Worm (Caenorhabditis elegans) whole organism, early embryonic: ENCODE measurements around the gene ZK418.10.
A peak's percentile ranks its signal among the peaks of the same experiment; 100 is the strongest.

Experiments
- B0310.2 ChIP-seq: sonication (generic microtip); optimal IDR thresholded peaks from 2 replicates; lab custom pipeline; 2016; ENCODE audit warnings: mild to moderate bottlenecking, missing genetic modification characterization, missing compliant biosample characterization
- F13C5.2 ChIP-seq: sonication (generic microtip); optimal IDR thresholded peaks from 2 replicates; lab custom pipeline; 2017; ENCODE audit warnings: mild to moderate bottlenecking, missing genetic modification characterization, inconsistent platforms, missing compliant biosample characterization
- aly-1 ChIP-seq: sonication (generic microtip); optimal IDR thresholded peaks from 2 replicates; lab custom pipeline; 2016; ENCODE audit warnings: missing genetic modification characterization, missing compliant biosample characterization
- ama-1 ChIP-seq: fragments of 150-350 bp; optimal IDR thresholded peaks from 2 replicates; lab custom pipeline; 2014
- ceh-13 ChIP-seq: fragments of 200-800 bp; sonication (Bioruptor generic); optimal IDR thresholded peaks from 2 replicates; lab custom pipeline; 2018; ENCODE audit warnings: mild to moderate bottlenecking, missing genetic modification characterization, missing compliant biosample characterization
- ceh-36 ChIP-seq: sonication (generic microtip); optimal IDR thresholded peaks from 2 replicates; lab custom pipeline; 2016; ENCODE audit warnings: missing genetic modification characterization, inconsistent platforms, missing compliant biosample characterization
- ets-7 ChIP-seq: sonication (generic microtip); optimal IDR thresholded peaks from 2 replicates; lab custom pipeline; 2016; ENCODE audit warnings: missing genotype, missing genetic modification characterization, missing compliant biosample characterization
- flt-1 ChIP-seq: fragments of 200-800 bp; sonication (Bioruptor generic); IDR thresholded peaks from 2 replicates; pipeline ENCODE4 v1.3.6; 2022; ENCODE audit warnings: missing genetic modification characterization, missing compliant biosample characterization
- hmbx-1 ChIP-seq: sonication (generic microtip); optimal IDR thresholded peaks from 2 replicates; lab custom pipeline; 2016; ENCODE audit warnings: mild to moderate bottlenecking, missing genetic modification characterization, missing compliant biosample characterization
- hmg-4 ChIP-seq: fragments of 200-800 bp; sonication (Bioruptor generic); optimal IDR thresholded peaks from 2 replicates; lab custom pipeline; 2018; ENCODE audit warnings: mild to moderate bottlenecking, missing genetic modification characterization, missing compliant biosample characterization
- hnd-1 ChIP-seq: sonication (generic microtip); optimal IDR thresholded peaks from 2 replicates; lab custom pipeline; 2016; ENCODE audit warnings: missing genetic modification characterization, missing compliant biosample characterization
- pes-1 ChIP-seq: fragments of 200-800 bp; sonication (Bioruptor generic); IDR thresholded peaks from 2 replicates; pipeline ENCODE4 v1.3.6; 2022; ENCODE audit warnings: missing genetic modification reagents, missing genetic modification characterization, missing compliant biosample characterization
- scrt-1 ChIP-seq: fragments of 200-800 bp; sonication (Bioruptor generic); IDR thresholded peaks from 2 replicates; pipeline ENCODE4 v1.3.6; 2022; ENCODE audit warnings: missing genetic modification characterization, missing compliant biosample characterization
- sea-1 ChIP-seq: fragments of 200-800 bp; sonication (Bioruptor generic); conservative IDR thresholded peaks from 2 replicates; pipeline ENCODE4 v1.3.6; 2022; ENCODE audit warnings: missing genetic modification characterization, missing compliant biosample characterization
- tbx-11 ChIP-seq: fragments of 200-800 bp; sonication (Bioruptor generic); IDR thresholded peaks from 2 replicates; pipeline ENCODE4 v1.3.6; 2022; ENCODE audit warnings: missing genetic modification characterization, missing compliant biosample characterization
- tbx-37 ChIP-seq: fragments of 200-800 bp; sonication (Bioruptor generic); conservative IDR thresholded peaks from 2 replicates; pipeline ENCODE4 v1.3.6; 2022; ENCODE audit warnings: missing genetic modification reagents, missing genetic modification characterization, missing compliant biosample characterization
- tra-4 ChIP-seq: sonication (generic microtip); optimal IDR thresholded peaks from 2 replicates; lab custom pipeline; 2017; ENCODE audit warnings: missing genetic modification characterization, missing compliant biosample characterization

The ZK418.10 gene

DNA sequence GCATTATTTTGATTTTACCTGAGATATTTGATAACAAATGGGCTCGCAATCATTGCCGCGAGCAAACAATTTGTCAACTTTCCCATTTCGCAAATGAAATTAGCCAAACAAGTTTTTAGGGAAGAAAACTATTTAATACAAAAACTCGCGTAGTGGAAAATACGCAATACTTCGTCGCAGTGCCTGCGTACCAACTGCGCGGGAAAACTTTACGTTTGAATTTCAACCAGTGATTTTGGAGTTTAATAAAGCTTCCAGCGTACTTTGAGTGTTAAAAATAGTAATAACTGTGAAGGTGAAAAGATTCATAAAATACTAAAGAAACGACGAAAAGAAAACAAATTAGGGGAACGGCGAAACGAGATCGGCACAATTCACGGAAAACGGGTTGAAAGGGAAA is 5.6 kb downstream of the ZK418.10 start, which contains the start of gene tofu-7:
Gene tofu-7 (minus strand): TSS at position 111 of the 400 bp plus-strand sequence.
- TF ChIP-seq hmg-4 (GFP tag; lab: Kevin White, UChicago) (no peak), pes-1 (GFP tag; lab: Robert Waterston, UW) (no peak), ets-7 (tag; lab: Kevin White, UChicago) (no peak), hnd-1 (tag; lab: Kevin White, UChicago) (no peak), scrt-1 (no peak), ceh-13 (GFP tag; lab: Kevin White, UChicago) (no peak), tbx-37 (no peak), F13C5.2 (no peak), aly-1 (tag; lab: Kevin White, UChicago) (no peak), sea-1 (GFP tag; lab: Robert Waterston, UW) (no peak), B0310.2 (tag; lab: Kevin White, UChicago) (no peak), tbx-11 (GFP tag; lab: Robert Waterston, UW) (no peak), tra-4 (tag; lab: Kevin White, UChicago) (no peak), ceh-36 (tag; lab: Kevin White, UChicago) (no peak)

DNA sequence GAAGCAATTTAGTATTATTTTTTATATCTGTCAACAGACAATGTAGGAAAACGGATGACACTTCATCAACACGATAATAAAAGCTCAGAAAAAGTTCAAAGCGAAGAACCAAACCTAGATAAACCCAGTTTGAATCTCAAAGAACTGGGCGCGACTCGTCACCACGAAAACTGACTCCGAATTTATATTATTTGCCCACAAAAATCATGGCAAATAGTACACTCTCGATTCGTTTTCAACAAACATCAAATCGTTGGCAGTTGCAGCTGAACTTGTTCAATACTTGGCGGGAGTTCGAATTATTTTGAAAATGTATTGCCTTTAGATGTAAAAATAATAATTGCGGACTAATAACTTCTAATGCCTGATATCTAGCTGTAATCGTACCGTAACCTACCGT is 7.4 kb downstream of the ZK418.10 start:
- TF ChIP-seq pes-1 (GFP tag; lab: Robert Waterston, UW), result no peak
- no peak for TF ChIP-seq scrt-1
- TF ChIP-seq ceh-13 (GFP tag; lab: Kevin White, UChicago), result no peak
- no peak for TF ChIP-seq tbx-11 (GFP tag; lab: Robert Waterston, UW)
- no peak for TF ChIP-seq hnd-1 (tag; lab: Kevin White, UChicago)
- no peak for TF ChIP-seq hmbx-1 (tag; lab: Kevin White, UChicago)

DNA sequence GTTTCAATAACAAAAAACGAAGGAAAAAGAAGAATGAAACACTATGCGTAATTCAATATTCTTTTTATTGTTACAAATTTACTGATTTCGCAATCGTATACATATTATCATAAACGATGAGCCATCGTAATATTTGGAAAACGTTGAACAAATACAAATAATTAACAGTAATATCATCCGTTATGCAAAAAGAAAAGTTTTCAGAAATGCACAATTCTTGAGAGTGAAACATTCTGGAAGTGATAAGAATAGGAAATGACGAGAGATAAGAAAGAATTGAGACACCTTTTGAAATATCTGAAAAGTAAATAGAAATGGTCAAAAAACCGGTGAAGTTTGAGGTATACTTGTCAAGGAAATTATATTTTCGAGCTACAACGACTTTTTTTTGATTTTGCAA is 9.0 kb downstream of the ZK418.10 start:
- TF ChIP-seq hmg-4 (GFP tag; lab: Kevin White, UChicago) (no peak), pes-1 (GFP tag; lab: Robert Waterston, UW) (no peak)

DNA sequence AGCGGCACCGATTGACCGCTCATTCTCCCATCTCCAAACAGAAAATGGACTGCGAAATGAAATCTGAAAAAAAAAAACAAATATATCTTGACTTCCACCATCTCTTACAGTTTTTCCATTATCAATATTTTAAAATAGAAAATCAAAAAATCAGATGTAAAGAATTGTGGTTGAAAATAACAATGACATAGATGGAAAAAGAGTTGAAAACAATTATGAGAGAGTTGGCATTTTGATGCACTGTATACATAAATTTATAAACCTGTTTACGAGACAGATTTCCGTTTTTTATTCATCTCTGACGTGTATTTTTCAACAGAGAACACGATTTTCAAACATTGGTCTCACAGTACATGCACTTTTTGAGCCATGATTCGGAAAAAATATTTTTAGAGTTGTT is 9.8 kb downstream of the ZK418.10 start, which contains the start of gene ZK418.7:
Gene ZK418.7 (minus strand): TSS at position 101 of the 400 bp plus-strand sequence.
- TF ChIP-seq ceh-36 (tag; lab: Kevin White, UChicago) (no peak), hnd-1 (tag; lab: Kevin White, UChicago) (no peak), hmbx-1 (tag; lab: Kevin White, UChicago) (no peak), B0310.2 (tag; lab: Kevin White, UChicago) (no peak), aly-1 (tag; lab: Kevin White, UChicago) (no peak), ama-1 (no peak), tra-4 (tag; lab: Kevin White, UChicago) (no peak), tbx-11 (GFP tag; lab: Robert Waterston, UW) (no peak), ceh-13 (GFP tag; lab: Kevin White, UChicago) (no peak), tbx-37 (no peak), scrt-1 (no peak), ets-7 (tag; lab: Kevin White, UChicago) (no peak), pes-1 (GFP tag; lab: Robert Waterston, UW) (no peak), flt-1 (GFP tag; lab: Robert Waterston, UW) (no peak)

DNA sequence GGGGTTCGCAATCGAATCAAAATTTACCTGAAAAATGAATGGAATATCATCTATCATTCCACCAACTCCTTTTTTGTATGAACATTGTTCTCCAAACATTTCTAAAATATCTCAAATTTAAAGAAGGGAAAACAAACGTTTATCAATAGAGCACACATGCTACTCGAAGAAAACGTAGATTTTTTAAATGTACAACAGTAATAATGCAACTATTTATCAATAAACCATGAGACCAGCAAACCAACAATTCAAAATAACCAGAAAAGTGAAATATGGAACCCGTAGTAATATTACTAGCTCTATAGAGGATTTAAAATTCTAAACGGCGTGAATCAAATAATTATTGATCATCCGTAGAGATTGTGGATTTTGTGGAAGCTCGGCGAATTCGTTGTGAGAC is 11.8 kb downstream of the ZK418.10 start, which contains the start of gene ZK418.6:
Gene ZK418.6 (minus strand): TSS at position 101 of the 400 bp plus-strand sequence.
- TF ChIP-seq hmg-4 (GFP tag; lab: Kevin White, UChicago) (no peak), hmbx-1 (tag; lab: Kevin White, UChicago) (no peak), ets-7 (tag; lab: Kevin White, UChicago) (no peak), scrt-1 (no peak), pes-1 (GFP tag; lab: Robert Waterston, UW) (no peak), ama-1 (no peak), F13C5.2 (no peak), tra-4 (tag; lab: Kevin White, UChicago) (no peak), ceh-36 (tag; lab: Kevin White, UChicago) (no peak), ceh-13 (GFP tag; lab: Kevin White, UChicago) (no peak), aly-1 (tag; lab: Kevin White, UChicago) (no peak), hnd-1 (tag; lab: Kevin White, UChicago) (no peak), tbx-11 (GFP tag; lab: Robert Waterston, UW) (no peak), flt-1 (GFP tag; lab: Robert Waterston, UW) (no peak), tbx-37 (no peak)

DNA sequence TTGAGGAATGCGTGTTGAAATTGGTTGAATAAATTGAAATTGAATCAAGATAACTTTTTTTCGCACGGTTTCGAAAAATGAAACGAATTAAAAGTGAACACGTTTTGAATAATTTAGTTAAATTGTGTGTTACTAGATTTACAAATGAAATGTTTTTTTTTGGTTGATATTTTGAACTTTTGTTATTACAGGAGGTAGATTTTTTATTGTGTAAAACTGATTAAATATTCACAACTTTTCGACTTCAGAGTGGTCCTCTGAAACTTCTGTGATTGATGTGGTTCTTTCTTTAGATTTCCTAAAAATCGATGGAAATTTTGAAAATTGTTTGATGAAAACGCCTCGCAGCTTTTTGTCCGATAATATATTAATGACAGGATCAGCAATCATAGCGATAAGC is 14.1 kb downstream of the ZK418.10 start, which contains the start of gene ZK418.13:
Gene ZK418.13 (minus strand): TSS at position 101 of the 400 bp plus-strand sequence.
- no peak for TF ChIP-seq pes-1 (GFP tag; lab: Robert Waterston, UW)
- TF ChIP-seq B0310.2 (tag; lab: Kevin White, UChicago), result no peak
- no peak for TF ChIP-seq tbx-11 (GFP tag; lab: Robert Waterston, UW)
- no peak for TF ChIP-seq F13C5.2
- no peak for TF ChIP-seq ceh-13 (GFP tag; lab: Kevin White, UChicago)
- TF ChIP-seq hmbx-1 (tag; lab: Kevin White, UChicago), result no peak
- no peak for TF ChIP-seq ceh-36 (tag; lab: Kevin White, UChicago)
- TF ChIP-seq hmg-4 (GFP tag; lab: Kevin White, UChicago), result no peak
- TF ChIP-seq tbx-37, result no peak
- no peak for TF ChIP-seq hnd-1 (tag; lab: Kevin White, UChicago)

DNA sequence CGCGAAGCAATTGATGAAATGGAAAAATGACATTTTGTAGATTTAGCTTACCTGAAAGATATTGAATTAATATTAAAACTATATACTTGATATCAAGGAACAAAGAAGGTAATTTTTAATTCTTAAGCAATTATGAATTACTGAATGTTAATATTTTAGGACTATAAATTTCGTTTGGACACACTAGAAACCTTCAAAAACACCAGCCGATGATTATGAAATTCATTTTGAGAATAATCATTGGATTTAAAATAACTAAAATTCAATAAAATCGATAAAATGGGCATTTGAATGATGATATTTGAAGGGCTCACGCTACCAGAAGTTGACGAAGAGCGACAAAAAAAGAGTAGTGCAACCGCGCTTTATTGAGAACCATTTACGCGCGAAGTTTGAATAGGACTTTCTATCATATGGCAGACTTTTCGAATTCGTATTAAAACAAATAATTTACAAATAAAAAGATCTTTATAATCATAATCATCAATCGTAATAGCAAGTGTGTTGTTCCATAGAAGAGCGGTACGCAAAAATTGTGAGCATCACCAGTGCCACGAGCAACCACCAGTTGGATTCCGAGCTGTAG is 16.6 kb downstream of the ZK418.10 start, which contains the start of gene ZK418.5:
Gene ZK418.5 (minus strand): TSS at position 51 of the 586 bp plus-strand sequence.
- TF ChIP-seq F13C5.2 (peak; percentile 60), tbx-11 (GFP tag; lab: Robert Waterston, UW) (no peak)

DNA sequence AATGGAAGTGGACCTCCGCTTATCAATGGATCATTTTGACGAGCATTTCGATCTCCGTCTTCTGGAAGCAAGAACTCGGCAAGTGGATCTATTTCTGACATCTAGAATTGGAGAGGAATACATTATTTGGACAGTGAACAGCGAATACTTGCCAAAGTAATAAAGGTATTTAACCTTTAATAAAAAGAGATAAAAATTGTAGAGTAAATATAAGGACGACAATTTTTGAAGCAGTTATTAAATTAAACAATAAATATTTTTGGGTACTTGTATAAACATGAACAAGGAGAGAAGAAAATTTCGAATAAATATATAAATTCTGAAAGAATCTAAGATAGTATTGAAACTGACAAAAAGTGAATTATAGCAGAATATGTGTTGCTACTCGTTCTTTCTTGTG is 18.0 kb downstream of the ZK418.10 start, which contains the start of gene lin-37:
Gene lin-37 (minus strand): TSS at position 101 of the 400 bp plus-strand sequence.
- TF ChIP-seq scrt-1 (no peak), ceh-13 (GFP tag; lab: Kevin White, UChicago) (no peak), ama-1 (no peak), tbx-37 (no peak), hmg-4 (GFP tag; lab: Kevin White, UChicago) (no peak)
